Worm (Caenorhabditis elegans) whole organism, late embryonic: ENCODE data around the gene irld-22.

Experiments used
- ceh-9 ChIP-seq: sonication (generic microtip); optimal IDR thresholded peaks from 2 replicates; lab custom pipeline; 2016; ENCODE audit warnings: mild to moderate bottlenecking, missing genetic modification characterization, inconsistent platforms, missing compliant biosample characterization
- fax-1 ChIP-seq: sonication (generic microtip); optimal IDR thresholded peaks from 2 replicates; lab custom pipeline; 2016; ENCODE audit warnings: missing genotype, missing genetic modification characterization, missing compliant biosample characterization
- fkh-10 ChIP-seq: fragments of 150-350 bp; optimal IDR thresholded peaks from 2 replicates; lab custom pipeline; 2014; ENCODE audit warnings: missing biosample characterization, missing genetic modification reagents, missing genetic modification characterization
- pag-3 ChIP-seq: sonication (generic microtip); optimal IDR thresholded peaks from 2 replicates; lab custom pipeline; 2016; ENCODE audit warnings: missing compliant biosample characterization, missing genetic modification characterization, borderline replicate concordance
- pha-4 ChIP-seq: fragments of 150-350 bp; optimal IDR thresholded peaks from 2 replicates; lab custom pipeline; 2018; ENCODE audit warnings: missing biosample characterization, missing genetic modification reagents, missing genetic modification characterization

- TF ChIP-seq pha-4 (tag; lab: Kevin White, UChicago) (no peak), ceh-9 (no peak), fax-1 (tag; lab: Kevin White, UChicago) (no peak), fkh-10 (no peak), pag-3 (tag; lab: Kevin White, UChicago) (no peak)
Measured at ce11 chrV:3945053-3945452, 45.1 kb upstream of the irld-22 start, which contains the start of gene cyp-35B3.
